Fruit fly (Drosophila melanogaster) whole organism, embryonic: ENCODE results near the gene CG12123.
A peak's percentile ranks its signal among the peaks of the same experiment; 100 is the strongest.

Experiments
- Bgb ChIP-seq: fragments of 200-800 bp; sonication (Bioruptor generic); IDR thresholded peaks from 2 replicates; pipeline ENCODE4 v1.3.6; 2022; ENCODE audit warnings: missing biosample characterization, missing genetic modification characterization; ENCODE audit not compliant: partially characterized antibody
- C15 ChIP-seq: fragments of 200-800 bp; sonication (Bioruptor generic); IDR thresholded peaks from 3 replicates; pipeline ENCODE4 v1.3.6; 2022; ENCODE audit warnings: missing biosample characterization, missing genetic modification characterization
- CG11456 ChIP-seq: fragments of 200-800 bp; sonication (Bioruptor generic); IDR thresholded peaks from 3 replicates; pipeline ENCODE4 v1.3.6; 2022; ENCODE audit warnings: missing biosample characterization, missing genetic modification characterization
- CG12659 ChIP-seq: fragments of 200-800 bp; sonication (Bioruptor generic); optimal IDR thresholded peaks from 3 replicates; lab custom pipeline; 2017; ENCODE audit warnings: mild to moderate bottlenecking, missing biosample characterization, missing genetic modification reagents, missing genetic modification characterization
- CG12769 ChIP-seq: fragments of 200-800 bp; sonication (Bioruptor generic); optimal IDR thresholded peaks from 2 replicates; lab custom pipeline; 2019; ENCODE audit warnings: missing biosample characterization, mild to moderate bottlenecking, missing genetic modification characterization, moderate library complexity
- CG13624 ChIP-seq: fragments of 200-800 bp; sonication (Bioruptor generic); optimal IDR thresholded peaks from 2 replicates; lab custom pipeline; 2016; ENCODE audit warnings: missing biosample characterization, missing genetic modification characterization
- CG13894 ChIP-seq: fragments of 200-800 bp; sonication (Bioruptor generic); optimal IDR thresholded peaks from 3 replicates; lab custom pipeline; 2018; ENCODE audit warnings: missing biosample characterization, mild to moderate bottlenecking, missing genetic modification characterization, moderate library complexity
- CG17359 ChIP-seq: fragments of 200-800 bp; sonication (Bioruptor generic); optimal IDR thresholded peaks from 3 replicates; lab custom pipeline; 2018; ENCODE audit warnings: missing biosample characterization, mild to moderate bottlenecking, missing genetic modification characterization, moderate library complexity
- CG18262 ChIP-seq: fragments of 200-800 bp; optimal IDR thresholded peaks from 3 replicates; lab custom pipeline; 2019; ENCODE audit warnings: missing biosample characterization, mild to moderate bottlenecking, missing genetic modification characterization, moderate library complexity
- CG2889 ChIP-seq: fragments of 200-800 bp; sonication (Bioruptor generic); IDR thresholded peaks from 3 replicates; pipeline ENCODE4 v1.3.6; 2022; ENCODE audit warnings: missing biosample characterization, missing genetic modification characterization
- CG4328 ChIP-seq: fragments of 200-800 bp; sonication (Bioruptor generic); optimal IDR thresholded peaks from 3 replicates; lab custom pipeline; 2017; ENCODE audit warnings: missing biosample characterization, missing genetic modification reagents, missing genetic modification characterization
- CG6765 ChIP-seq: fragments of 200-800 bp; sonication (Bioruptor generic); optimal IDR thresholded peaks from 3 replicates; lab custom pipeline; 2017; ENCODE audit warnings: missing biosample characterization, mild to moderate bottlenecking, missing genetic modification characterization
- CG8281 ChIP-seq: fragments of 200-800 bp; sonication (Bioruptor generic); optimal IDR thresholded peaks from 2 replicates; lab custom pipeline; 2018; ENCODE audit warnings: missing biosample characterization, mild to moderate bottlenecking, missing genetic modification characterization, moderate library complexity
- CG9817 ChIP-seq: fragments of 200-800 bp; sonication (Bioruptor generic); optimal IDR thresholded peaks from 2 replicates; lab custom pipeline; 2018; ENCODE audit warnings: missing biosample characterization, mild to moderate bottlenecking, missing genetic modification characterization, moderate library complexity
- CrebB ChIP-seq: fragments of 200-800 bp; sonication (Bioruptor generic); optimal IDR thresholded peaks from 3 replicates; lab custom pipeline; 2018; ENCODE audit warnings: missing biosample characterization, mild to moderate bottlenecking, missing genetic modification characterization
- Dip3 ChIP-seq: fragments of 200-800 bp; sonication (Bioruptor generic); optimal IDR thresholded peaks from 3 replicates; lab custom pipeline; 2016; ENCODE audit warnings: missing biosample characterization, missing genetic modification characterization
- Elba2 ChIP-seq: fragments of 200-800 bp; sonication (Bioruptor generic); optimal IDR thresholded peaks from 3 replicates; lab custom pipeline; 2016; ENCODE audit warnings: missing biosample characterization, missing genetic modification characterization
- Hmx ChIP-seq: fragments of 200-800 bp; sonication (Bioruptor generic); optimal IDR thresholded peaks from 2 replicates; lab custom pipeline; 2016; ENCODE audit warnings: missing biosample characterization, missing genetic modification characterization
- Lhr ChIP-seq: fragments of 200-800 bp; sonication (Bioruptor generic); optimal IDR thresholded peaks from 3 replicates; lab custom pipeline; 2017; ENCODE audit warnings: mild to moderate bottlenecking, missing biosample characterization, missing genetic modification reagents, missing genetic modification characterization
- Med ChIP-seq: fragments of 200-800 bp; sonication (Bioruptor generic); peaks from one replicate; lab custom pipeline; 2016; ENCODE audit warnings: missing biosample characterization, missing genetic modification characterization, mild to moderate bottlenecking, inconsistent platforms, moderate library complexity
- NK7.1 ChIP-seq: fragments of 200-800 bp; sonication (Bioruptor generic); optimal IDR thresholded peaks from 3 replicates; lab custom pipeline; 2016; ENCODE audit warnings: missing biosample characterization, missing genetic modification characterization
- Nf-YC ChIP-seq: fragments of 200-800 bp; optimal IDR thresholded peaks from 3 replicates; lab custom pipeline; 2019; ENCODE audit warnings: missing biosample characterization, mild to moderate bottlenecking, missing genetic modification characterization, moderate library complexity
- Six4 ChIP-seq: fragments of 200-800 bp; sonication (Bioruptor generic); optimal IDR thresholded peaks from 2 replicates; lab custom pipeline; 2016; ENCODE audit warnings: missing biosample characterization, missing genetic modification characterization
- Sox102F ChIP-seq: fragments of 200-800 bp; sonication (Bioruptor generic); optimal IDR thresholded peaks from 2 replicates; lab custom pipeline; 2018; ENCODE audit warnings: missing biosample characterization, mild to moderate bottlenecking, missing genetic modification characterization, moderate library complexity
- Stat92E ChIP-seq, 3 experiments: fragments of >200 bp in 2 of 3; fragments of 200-800 bp in 1 of 3; sonication (Bioruptor generic) in 1 of 3; optimal IDR thresholded peaks; 2 replicates each; lab custom pipeline; 2017 to 2019; ENCODE audit warnings: missing biosample characterization in 3 of 3, missing genetic modification characterization in 3 of 3, mild to moderate bottlenecking in 1 of 3, moderate library complexity in 1 of 3
- Tbp ChIP-seq: fragments of >200 bp; optimal IDR thresholded peaks from 2 replicates; lab custom pipeline; 2018; ENCODE audit warnings: missing biosample characterization, missing genetic modification characterization
- Trl ChIP-seq, 3 experiments: fragments of >200 bp in 2 of 3; fragments of 200-800 bp in 1 of 3; sonication (Bioruptor generic) in 1 of 3; optimal IDR thresholded peaks; 2 replicates in 1 of 3; 3 replicates in 2 of 3; lab custom pipeline; 2016 to 2017; ENCODE audit warnings: missing biosample characterization in 1 of 3, missing genetic modification characterization in 1 of 3
- Usf ChIP-seq: fragments of 200-800 bp; sonication (Bioruptor generic); optimal IDR thresholded peaks from 2 replicates; lab custom pipeline; 2017; ENCODE audit warnings: missing genotype, missing biosample characterization, missing genetic modification characterization
- Xrp1 ChIP-seq: fragments of 200-800 bp; sonication (Bioruptor generic); IDR thresholded peaks from 2 replicates; pipeline ENCODE4 v1.3.6; 2022; ENCODE audit warnings: missing biosample characterization, missing genetic modification characterization
- ab ChIP-seq: fragments of 200-800 bp; sonication (Bioruptor generic); optimal IDR thresholded peaks from 2 replicates; lab custom pipeline; 2016; ENCODE audit warnings: missing biosample characterization, missing genetic modification characterization
- bbx ChIP-seq: fragments of 200-800 bp; sonication (Bioruptor generic); IDR thresholded peaks from 2 replicates; pipeline ENCODE4 v1.3.6; 2022; ENCODE audit warnings: missing biosample characterization, missing genetic modification characterization; ENCODE audit not compliant: partially characterized antibody
- cad ChIP-seq: fragments of >200 bp; optimal IDR thresholded peaks from 2 replicates; lab custom pipeline; 2017; ENCODE audit warnings: missing biosample characterization, missing genetic modification characterization
- dan ChIP-seq: fragments of 200-800 bp; sonication (Bioruptor generic); IDR thresholded peaks from 2 replicates; pipeline ENCODE4 v1.3.6; 2022; ENCODE audit warnings: missing biosample characterization, missing genetic modification characterization
- dati ChIP-seq: fragments of 200-800 bp; sonication (Bioruptor generic); IDR thresholded peaks from 2 replicates; pipeline ENCODE4 v1.3.6; 2022; ENCODE audit warnings: missing biosample characterization, missing genetic modification characterization
- dm ChIP-seq: fragments of 200-800 bp; sonication (Bioruptor generic); optimal IDR thresholded peaks from 3 replicates; lab custom pipeline; 2016; ENCODE audit warnings: missing biosample characterization, missing genetic modification characterization
- ewg ChIP-seq: fragments of 200-800 bp; sonication (Bioruptor generic); optimal IDR thresholded peaks from 3 replicates; lab custom pipeline; 2017; ENCODE audit warnings: mild to moderate bottlenecking, missing biosample characterization, missing genetic modification reagents, missing genetic modification characterization
- fd96Cb ChIP-seq: fragments of 200-800 bp; sonication (Bioruptor generic); optimal IDR thresholded peaks from 2 replicates; lab custom pipeline; 2018; ENCODE audit warnings: missing biosample characterization, mild to moderate bottlenecking, missing genetic modification characterization, moderate library complexity
- gsb-n ChIP-seq: fragments of 200-800 bp; sonication (Bioruptor generic); optimal IDR thresholded peaks from 3 replicates; lab custom pipeline; 2018; ENCODE audit warnings: missing biosample characterization, mild to moderate bottlenecking, missing genetic modification characterization
- hkb ChIP-seq, 2 experiments: fragments of 200-800 bp in 1 of 2; fragments of >200 bp in 1 of 2; sonication (Bioruptor generic) in 1 of 2; IDR thresholded peaks in 1 of 2; optimal IDR thresholded peaks in 1 of 2; 2 replicates each; pipeline versions ENCODE4 v1.3.6 to Lab custom; 2017 to 2022; ENCODE audit warnings: missing biosample characterization in 1 of 2, missing genetic modification characterization in 1 of 2
- oc ChIP-seq: fragments of 200-800 bp; sonication (Bioruptor generic); optimal IDR thresholded peaks from 2 replicates; lab custom pipeline; 2018; ENCODE audit warnings: missing biosample characterization, mild to moderate bottlenecking, missing genetic modification characterization, moderate library complexity
- otp ChIP-seq: fragments of 200-800 bp; sonication (Bioruptor generic); IDR thresholded peaks from 3 replicates; pipeline ENCODE4, ENCODE4 v1.3.6; 2022; ENCODE audit warnings: missing biosample characterization, missing genetic modification characterization
- row ChIP-seq: fragments of 200-800 bp; sonication (Bioruptor generic); IDR thresholded peaks from 3 replicates; pipeline ENCODE4 v1.3.6; 2022; ENCODE audit warnings: missing biosample characterization, missing genetic modification characterization
- sens ChIP-seq: fragments of 200-800 bp; sonication (Bioruptor generic); peaks from one replicate; lab custom pipeline; 2016; ENCODE audit warnings: missing biosample characterization, missing genetic modification characterization
- seq ChIP-seq: fragments of 200-800 bp; sonication (Bioruptor generic); IDR thresholded peaks from 2 replicates; pipeline ENCODE4 v1.3.6; 2022; ENCODE audit warnings: missing biosample characterization, missing genetic modification characterization
- sim ChIP-seq: fragments of 200-800 bp; sonication (Bioruptor generic); IDR thresholded peaks from 2 replicates; pipeline ENCODE4 v1.3.6; 2022; ENCODE audit warnings: missing biosample characterization, missing genetic modification characterization
- tna ChIP-seq: fragments of 200-800 bp; sonication (Bioruptor generic); IDR thresholded peaks from 2 replicates; pipeline ENCODE4 v1.3.6; 2022; ENCODE audit warnings: missing biosample characterization, missing genetic modification characterization; ENCODE audit not compliant: partially characterized antibody
- zen2 ChIP-seq: fragments of 200-800 bp; sonication (Bioruptor generic); IDR thresholded peaks from 3 replicates; pipeline ENCODE4 v1.3.6; 2022; ENCODE audit warnings: missing biosample characterization, missing genetic modification characterization; ENCODE audit not compliant: partially characterized antibody

CG12123 gene

dm6 chrX:8398177-8399018 is 43.8 kb downstream of the CG12123 start, which contains the start of gene CG10555 (continued):
- TF ChIP-seq NK7.1 (GFP tag; lab: Kevin White, UChicago) (peak; percentile 46), bbx (GFP tag; lab: Robert Waterston, UW) (peak; percentile 69), ewg (GFP tag; lab: Kevin White, UChicago) (peak; percentile 84), Nf-YC (peak; percentile 63), CG9817 (tag; lab: Kevin White, UChicago) (peak; percentile 92), seq (peak; percentile 80), CG8281 (tag; lab: Kevin White, UChicago) (no peak), fd96Cb (tag; lab: Kevin White, UChicago) (peak; percentile 80), Dip3 (GFP tag; lab: Kevin White, UChicago) (peak; percentile 91), CG12769 (tag; lab: Kevin White, UChicago) (peak; percentile 86), cad (GFP tag; lab: Kevin White, UChicago) (no peak), sim (GFP tag; lab: Robert Waterston, UW) (peak; percentile 81), Trl (optimal IDR thresholded peaks at IDR 0.05; lab: Kevin White, UChicago) (no peak), Trl (GFP tag; optimal IDR thresholded peaks at IDR 0.05; lab: Kevin White, UChicago) (peak; percentile 88), dm (GFP tag; lab: Kevin White, UChicago) (peak; percentile 83), tna (GFP tag; lab: Robert Waterston, UW) (peak; percentile 69), Bgb (GFP tag; lab: Robert Waterston, UW) (peak; percentile 80), CG6765 (GFP tag; lab: Kevin White, UChicago) (peak; percentile 35), CG4328 (GFP tag; lab: Kevin White, UChicago) (peak; percentile 75), Tbp (GFP tag; lab: Kevin White, UChicago) (no peak), oc (no peak)
- TF ChIP-seq, all 482 proteins: peak for 407

- TF ChIP-seq Lhr (GFP tag; lab: Kevin White, UChicago) (no peak), Six4 (GFP tag; lab: Kevin White, UChicago) (no peak), Stat92E (GFP tag; optimal IDR thresholded peaks at IDR 0.05; lab: Kevin White, UChicago) (no peak), CG13624 (no peak), dati (no peak), CG11456 (GFP tag; lab: Robert Waterston, UW) (no peak), gsb-n (no peak), CG13894 (tag; lab: Kevin White, UChicago) (no peak), CG17359 (tag; lab: Kevin White, UChicago) (no peak), Xrp1 (0 out of 2 replicates have a peak, but pooled peaks have one; percentile 12), CG2889 (no peak), Med (peak; percentile 70), zen2 (GFP tag; lab: Robert Waterston, UW) (no peak), ab (GFP tag; lab: Kevin White, UChicago) (no peak), Usf (GFP tag; lab: Kevin White, UChicago) (no peak), dan (no peak), sens (GFP tag; lab: Kevin White, UChicago) (peak; percentile 72), Elba2 (no peak), CG18262 (tag; lab: Kevin White, UChicago) (no peak), row (GFP tag; lab: Robert Waterston, UW) (0 out of 3 replicates have a peak, but pooled peaks have one; percentile 13), C15 (no peak), CrebB (tag; lab: Kevin White, UChicago) (no peak), hkb (optimal IDR thresholded peaks at IDR 0.05; lab: Kevin White, UChicago) (no peak), hkb (GFP tag; IDR thresholded peaks at IDR 0.05; lab: Robert Waterston, UW) (0 out of 2 replicates have a peak, but pooled peaks have one; percentile 11), Sox102F (GFP tag; lab: Kevin White, UChicago) (no peak), Hmx (no peak), CG12659 (GFP tag; lab: Kevin White, UChicago) (no peak), otp (GFP tag; lab: Robert Waterston, UW) (no peak)
Observed at dm6 chrX:8396611-8397010, 45.5 kb downstream of the CG12123 start.
